Fruit fly (Drosophila melanogaster) S2 (cell line): ENCODE data around the gene Fatp1.

ENCODE experiments used
- CG8478 ChIP-seq: fragments of >200 bp; optimal IDR thresholded peaks from 2 replicates; lab custom pipeline; 2018
- CTCF ChIP-seq, 2 experiments: fragments of >200 bp; optimal IDR thresholded peaks; 2 replicates each; lab custom pipeline; 2018

The Fatp1 gene

dm6 chr2L:10526953-10527584, 10.1 kb upstream of the Fatp1 start, which contains the start of gene Lip4:
Lip4 (plus strand) TSS chr2L:10527572.
- TF ChIP-seq CTCF (optimal IDR thresholded peaks at IDR 0.05; lab: Kevin White, UChicago): no peak
- no peak for TF ChIP-seq CG8478

- TF ChIP-seq CG8478 (no peak), CTCF (optimal IDR thresholded peaks at IDR 0.05; lab: Kevin White, UChicago) (no peak)
These were observed 5.3 kb upstream of the Fatp1 start for dm6 chr2L:10522174-10522893.

dm6 chr2L:10519225-10519624, 2.2 kb upstream of the Fatp1 start:
- no peak for TF ChIP-seq CTCF (optimal IDR thresholded peaks at IDR 0.05; lab: Kevin White, UChicago)
- TF ChIP-seq CG8478: no peak

dm6 chr2L:10516470-10517048, 459 bp downstream of the Fatp1 start:
- TF ChIP-seq CTCF (optimal IDR thresholded peaks at IDR 0.05; lab: Kevin White, UChicago): no peak
- TF ChIP-seq CG8478: no peak

dm6 chr2L:10515553-10516174, 1.4 kb downstream of the Fatp1 start:
- TF ChIP-seq CTCF (optimal IDR thresholded peaks at IDR 0.05; lab: Kevin White, UChicago) (no peak), CG8478 (no peak)

- no peak for TF ChIP-seq CTCF (optimal IDR thresholded peaks at IDR 0.05; lab: Kevin White, UChicago)
- TF ChIP-seq CG8478: no peak
These were observed 2.4 kb downstream of the Fatp1 start for dm6 chr2L:10514586-10515137.

dm6 chr2L:10513837-10514499, 3.0 kb downstream of the Fatp1 start:
- TF ChIP-seq CTCF (optimal IDR thresholded peaks at IDR 0.05; lab: Kevin White, UChicago) (no peak), CG8478 (no peak)

dm6 chr2L:10510843-10511242, 6.2 kb downstream of the Fatp1 start:
- no peak for TF ChIP-seq CTCF (optimal IDR thresholded peaks at IDR 0.05; lab: Kevin White, UChicago)
- TF ChIP-seq CG8478: no peak

- no peak for TF ChIP-seq CTCF (optimal IDR thresholded peaks at IDR 0.05; lab: Kevin White, UChicago)
- no peak for TF ChIP-seq CG8478
These were observed 6.9 kb downstream of the Fatp1 start, which contains the start of gene CG7384 for dm6 chr2L:10510088-10510487. CG7384 (minus strand) TSS chr2L:10510453.

dm6 chr2L:10506557-10507252, 10.3 kb downstream of the Fatp1 start, which contains the start of the genes Myo31DF and CG6094:
Myo31DF (minus strand) TSS chr2L:10506779.
CG6094 (plus strand) TSS chr2L:10507081.
- TF ChIP-seq CTCF (optimal IDR thresholded peaks at IDR 0.05; lab: Kevin White, UChicago) (peak; percentile 36 to 60), CG8478 (no peak)

- TF ChIP-seq CTCF (optimal IDR thresholded peaks at IDR 0.05; lab: Kevin White, UChicago) (no peak), CG8478 (no peak)
These were observed 11.7 kb downstream of the Fatp1 start for dm6 chr2L:10505345-10505744.

dm6 chr2L:10504895-10505294, 12.1 kb downstream of the Fatp1 start:
- TF ChIP-seq CG8478 (no peak), CTCF (optimal IDR thresholded peaks at IDR 0.05; lab: Kevin White, UChicago) (no peak)

dm6 chr2L:10503356-10503977, 13.6 kb downstream of the Fatp1 start:
- no peak for TF ChIP-seq CTCF (optimal IDR thresholded peaks at IDR 0.05; lab: Kevin White, UChicago)
- TF ChIP-seq CG8478: no peak

- TF ChIP-seq CG8478: no peak
- TF ChIP-seq CTCF (optimal IDR thresholded peaks at IDR 0.05; lab: Kevin White, UChicago): no peak
These were observed 14.2 kb downstream of the Fatp1 start for dm6 chr2L:10502862-10503261.
